Worm (Caenorhabditis elegans): ENCODE measurements around the gene F20A1.4.

The F20A1.4 gene

DNA sequence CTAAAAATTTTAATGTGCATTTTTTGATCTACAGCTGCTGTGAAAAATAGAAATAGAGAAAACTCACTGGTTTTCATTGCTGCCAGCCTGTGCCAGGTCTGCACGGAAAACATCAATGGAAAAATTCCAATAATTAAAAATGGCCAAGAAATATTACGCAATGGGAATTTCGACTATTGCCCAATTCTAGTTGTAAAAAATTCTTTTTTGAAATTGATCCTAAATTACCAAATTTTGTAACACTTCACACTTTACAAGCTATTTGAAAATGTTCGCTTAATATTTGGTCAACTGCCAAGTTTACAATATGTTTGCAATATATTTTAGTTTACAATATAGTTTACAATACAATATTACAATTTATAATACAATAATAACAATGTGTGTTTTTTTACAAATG, 20.9 kb downstream of the F20A1.4 start:
- TF ChIP-seq ztf-7 (tag; optimal IDR thresholded peaks at IDR 0.05) (no peak), T26A8.4 (GFP tag; IDR thresholded peaks at IDR 0.05) (no peak), dmd-6 (GFP tag; IDR thresholded peaks at IDR 0.05) (0 out of 2 replicates have a peak, but pooled peaks have one; percentile 14), ceh-62 (tag; optimal IDR thresholded peaks at IDR 0.05) (no peak), ceh-44 (GFP tag; IDR thresholded peaks at IDR 0.05) (no peak), daf-16 (GFP tag; optimal IDR thresholded peaks at IDR 0.05) (no peak), daf-16 (tag; optimal IDR thresholded peaks at IDR 0.05) (peak; percentile 50), lir-3 (tag; optimal IDR thresholded peaks at IDR 0.05) (no peak), dve-1 (tag; optimal IDR thresholded peaks at IDR 0.05; ENCODE audit: insufficient read depth) (peak; percentile 21), gei-8 (GFP tag; optimal IDR thresholded peaks at IDR 0.05) (no peak)

DNA sequence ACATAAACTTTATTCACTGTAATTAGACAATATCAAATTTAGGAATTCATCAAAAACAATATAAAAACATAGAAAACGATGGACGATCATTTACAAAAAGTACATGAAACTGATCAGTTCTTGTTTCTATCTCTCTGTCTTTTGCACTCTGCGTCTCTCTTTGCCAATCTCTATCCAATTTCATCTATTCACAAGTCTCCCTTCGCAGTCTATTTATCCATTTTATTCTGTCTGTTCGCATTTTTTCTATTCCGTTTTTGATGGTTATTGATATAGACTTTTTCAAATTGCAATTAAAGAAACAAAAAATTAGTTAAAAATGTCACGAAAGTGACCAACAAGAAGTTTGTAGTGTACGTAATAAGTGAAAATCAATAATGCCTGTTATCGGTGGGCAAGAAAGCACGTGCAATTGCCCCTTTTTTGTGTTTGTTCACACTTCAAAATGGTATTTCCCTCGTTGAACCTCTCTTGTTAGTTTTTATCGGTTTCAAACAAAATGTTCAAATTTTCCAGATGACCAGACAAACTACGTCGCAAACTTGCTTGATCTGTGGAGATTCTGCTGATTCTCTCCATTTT, 23.3 kb downstream of the F20A1.4 start, which contains the start of gene nhr-42:
nhr-42 (plus strand) TSS at position 517 of the 582 bp plus-strand sequence.
- no peak for TF ChIP-seq spr-3 (GFP tag; optimal IDR thresholded peaks at IDR 0.05)
- peak; percentile 19 for TF ChIP-seq dve-1 (tag; optimal IDR thresholded peaks at IDR 0.05; ENCODE audit: insufficient read depth)
- no peak for TF ChIP-seq spr-1 (tag; optimal IDR thresholded peaks at IDR 0.05)
- peak in 1 of 2 experiments; percentile 57 for TF ChIP-seq hif-1 (tag; optimal IDR thresholded peaks at IDR 0.05)
- TF ChIP-seq jun-1 (tag; optimal IDR thresholded peaks at IDR 0.05) = no peak
- peak; percentile 79 for TF ChIP-seq nhr-28 (tag; optimal IDR thresholded peaks at IDR 0.05)
- TF ChIP-seq arid-1 (GFP tag; conservative IDR thresholded peaks at IDR 0.05) = no peak
- peak in 1 of 2 experiments; percentile 83 for TF ChIP-seq mdl-1 (tag; optimal IDR thresholded peaks at IDR 0.05)
- TF ChIP-seq nhr-76 (tag; optimal IDR thresholded peaks at IDR 0.05) = no peak
- TF ChIP-seq aha-1 (tag) = peak; percentile 73
- TF ChIP-seq daf-16 (GFP tag; optimal IDR thresholded peaks at IDR 0.05) = no peak
- TF ChIP-seq daf-16 (tag; optimal IDR thresholded peaks at IDR 0.05) = peak; percentile 51
- peak; percentile 20 for TF ChIP-seq mep-1 (tag; optimal IDR thresholded peaks at IDR 0.05)
- no peak for TF ChIP-seq F49E8.2 (tag; optimal IDR thresholded peaks at IDR 0.05; ENCODE audit: borderline replicate concordance)
- no peak for TF ChIP-seq madf-5 (GFP tag; IDR thresholded peaks at IDR 0.05)
- TF ChIP-seq vab-7 (GFP tag; IDR thresholded peaks at IDR 0.05) = no peak
- TF ChIP-seq ZK546.5 (tag; optimal IDR thresholded peaks at IDR 0.05) = no peak
- TF ChIP-seq dmd-6 (GFP tag; IDR thresholded peaks at IDR 0.05) = peak; percentile 54
- peak; percentile 22 for TF ChIP-seq pqm-1 (tag; optimal IDR thresholded peaks at IDR 0.05)
- TF ChIP-seq hlh-30 (tag; optimal IDR thresholded peaks at IDR 0.05; ENCODE audit: insufficient read depth) = peak; percentile 39
- TF ChIP-seq R02D3.7 (tag; optimal IDR thresholded peaks at IDR 0.05) = no peak
- peak; percentile 38 for TF ChIP-seq mxl-3 (GFP tag; optimal IDR thresholded peaks at IDR 0.05)
- peak in 1 of 2 experiments; percentile 20 for TF ChIP-seq lsy-2 (tag; optimal IDR thresholded peaks at IDR 0.05)
- TF ChIP-seq hlh-11 (tag; optimal IDR thresholded peaks at IDR 0.05) = peak; percentile 52
- no peak for TF ChIP-seq aly-2 (tag; optimal IDR thresholded peaks at IDR 0.05)

DNA sequence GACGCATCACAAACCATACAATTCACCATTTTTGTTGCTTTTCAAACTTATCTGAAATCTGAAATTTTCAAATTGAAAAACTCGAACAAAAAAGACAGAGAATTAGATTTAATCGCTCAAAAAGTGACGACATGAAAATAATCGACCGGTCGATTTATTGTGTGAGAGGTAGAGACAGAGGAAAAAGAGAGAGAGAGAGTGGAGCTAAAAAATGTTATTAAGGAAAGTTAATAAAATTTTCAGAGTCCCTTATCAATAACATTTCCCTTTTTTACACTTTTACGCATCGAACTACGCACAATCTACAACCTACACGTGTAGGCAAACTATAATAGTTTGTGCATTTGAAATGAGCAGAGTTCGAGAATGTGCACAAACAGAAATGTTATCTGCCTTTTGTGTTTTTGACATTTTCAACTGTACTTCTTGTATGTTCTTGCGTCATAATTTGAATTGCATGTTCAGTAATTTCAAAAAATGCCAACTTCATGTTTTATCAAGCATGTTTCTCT, 24.6 kb downstream of the F20A1.4 start, which contains the start of gene nhr-107:
nhr-107 (minus strand) TSS at position 51 of the 512 bp plus-strand sequence.
- TF ChIP-seq ctbp-1 (GFP tag; IDR thresholded peaks at IDR 0.05) = no peak
- TF ChIP-seq mxl-3 (GFP tag; optimal IDR thresholded peaks at IDR 0.05) = no peak
- TF ChIP-seq dmd-8 (GFP tag; IDR thresholded peaks at IDR 0.05) = no peak
- no peak for TF ChIP-seq nhr-6 (tag; optimal IDR thresholded peaks at IDR 0.05)
- no peak for TF ChIP-seq nhr-237 (tag; optimal IDR thresholded peaks at IDR 0.05)
- TF ChIP-seq lsy-2 (tag; optimal IDR thresholded peaks at IDR 0.05) = peak in 1 of 2 experiments; percentile 19
- no peak for TF ChIP-seq zfp-2 (tag; optimal IDR thresholded peaks at IDR 0.05)
- no peak for TF ChIP-seq hif-1 (tag; optimal IDR thresholded peaks at IDR 0.05)
- no peak for TF ChIP-seq T20F7.1 (GFP tag; optimal IDR thresholded peaks at IDR 0.05)
- peak; percentile 24 for TF ChIP-seq dve-1 (tag; optimal IDR thresholded peaks at IDR 0.05; ENCODE audit: insufficient read depth)
- no peak for TF ChIP-seq lin-39 (tag; optimal IDR thresholded peaks at IDR 0.05)
- TF ChIP-seq jun-1 (tag; optimal IDR thresholded peaks at IDR 0.05) = no peak
- TF ChIP-seq madf-9 (GFP tag; conservative IDR thresholded peaks at IDR 0.05) = no peak
- TF ChIP-seq ZK546.5 (tag; optimal IDR thresholded peaks at IDR 0.05) = no peak
- no peak for TF ChIP-seq lin-15B (tag; optimal IDR thresholded peaks at IDR 0.05)
- no peak for TF ChIP-seq daf-12 (tag; optimal IDR thresholded peaks at IDR 0.05)
- TF ChIP-seq ceh-62 (tag; optimal IDR thresholded peaks at IDR 0.05) = no peak
- no peak for TF ChIP-seq Y48G9A.11 (GFP tag; IDR thresholded peaks at IDR 0.05)
- no peak for TF ChIP-seq gei-8 (GFP tag; optimal IDR thresholded peaks at IDR 0.05)
- no peak for TF ChIP-seq lin-13 (GFP tag; optimal IDR thresholded peaks at IDR 0.05)
- TF ChIP-seq nhr-28 (tag; optimal IDR thresholded peaks at IDR 0.05) = peak; percentile 96
- no peak for TF ChIP-seq nhr-42 (GFP tag; IDR thresholded peaks at IDR 0.05)
- TF ChIP-seq vab-7 (GFP tag; IDR thresholded peaks at IDR 0.05) = no peak
- peak; percentile 18; the same call in 1 of the 2 replicates for TF ChIP-seq php-3 (GFP tag; IDR thresholded peaks at IDR 0.05)
- no peak for TF ChIP-seq egl-43 (GFP tag; IDR thresholded peaks at IDR 0.05)

Measured in whole organism, L4 larva.